Fruit fly (Drosophila melanogaster): ENCODE results near the gene CG44532.

DNA sequence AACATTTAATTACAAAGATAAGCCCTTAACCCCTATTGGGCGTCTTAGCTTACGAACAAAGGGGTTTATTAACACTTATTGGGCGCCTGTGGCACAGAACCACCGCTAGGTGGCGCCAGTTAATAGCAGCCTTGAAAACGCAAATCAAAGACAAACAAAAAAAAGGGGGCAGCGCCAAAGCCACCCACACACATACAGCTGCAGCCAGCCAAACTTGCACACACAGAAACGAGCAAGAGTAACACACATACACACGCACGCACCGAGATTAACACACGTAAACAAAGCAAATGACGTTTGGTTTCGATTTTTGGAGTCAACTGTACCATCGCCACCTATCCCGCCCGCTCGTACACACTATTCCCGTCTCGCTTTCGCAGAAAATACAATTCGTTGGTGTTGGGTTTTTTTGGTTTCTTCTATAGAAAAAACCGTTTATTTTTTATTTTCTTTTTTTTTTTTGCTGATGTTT lies 9.7 kb upstream of the CG44532 start:
- no peak for TF ChIP-seq Vsx2 (GFP tag; optimal IDR thresholded peaks at IDR 0.05; ENCODE audit: partially characterized antibody)
- no peak for TF ChIP-seq CG9705 (GFP tag; optimal IDR thresholded peaks at IDR 0.05)

Measured in whole organism, wandering third instar larva.